Fruit fly (Drosophila melanogaster) whole organism, embryonic: ENCODE data around the gene Pgd.

Source experiments
- Bgb ChIP-seq: fragments of 200-800 bp; sonication (Bioruptor generic); IDR thresholded peaks from 2 replicates; pipeline ENCODE4 v1.3.6; 2022; ENCODE audit warnings: missing biosample characterization, missing genetic modification characterization; ENCODE audit not compliant: partially characterized antibody
- Blimp-1 ChIP-seq: fragments of 200-800 bp; sonication (Bioruptor generic); optimal IDR thresholded peaks from 3 replicates; lab custom pipeline; 2018; ENCODE audit warnings: missing biosample characterization, missing genetic modification characterization, mild to moderate bottlenecking, moderate library complexity, missing genetic modification reagents
- C15 ChIP-seq: fragments of 200-800 bp; sonication (Bioruptor generic); IDR thresholded peaks from 3 replicates; pipeline ENCODE4 v1.3.6; 2022; ENCODE audit warnings: missing biosample characterization, missing genetic modification characterization
- CG10959 ChIP-seq: fragments of 200-800 bp; sonication (Bioruptor generic); IDR thresholded peaks from 2 replicates; pipeline ENCODE4 v1.3.6; 2022; ENCODE audit warnings: missing biosample characterization, missing genetic modification characterization
- CG11696 ChIP-seq: fragments of 200-800 bp; sonication (Bioruptor generic); IDR thresholded peaks from 2 replicates; pipeline ENCODE4 v1.3.6; 2022; ENCODE audit warnings: missing biosample characterization, missing genetic modification characterization
- CG1603 ChIP-seq: fragments of 200-800 bp; sonication (Bioruptor generic); optimal IDR thresholded peaks from 2 replicates; lab custom pipeline; 2019; ENCODE audit warnings: missing biosample characterization, mild to moderate bottlenecking, missing genetic modification characterization, moderate library complexity
- CG1647 ChIP-seq: fragments of 200-800 bp; sonication (Bioruptor generic); optimal IDR thresholded peaks from 3 replicates; lab custom pipeline; 2016; ENCODE audit warnings: missing biosample characterization, missing genetic modification characterization
- CG17802 ChIP-seq: fragments of 200-800 bp; sonication (Bioruptor generic); optimal IDR thresholded peaks from 2 replicates; lab custom pipeline; 2018; ENCODE audit warnings: missing biosample characterization, mild to moderate bottlenecking, missing genetic modification characterization, moderate library complexity
- CG18262 ChIP-seq: fragments of 200-800 bp; optimal IDR thresholded peaks from 3 replicates; lab custom pipeline; 2019; ENCODE audit warnings: missing biosample characterization, mild to moderate bottlenecking, missing genetic modification characterization, moderate library complexity
- CG30403 ChIP-seq: fragments of 200-800 bp; sonication (Bioruptor generic); optimal IDR thresholded peaks from 3 replicates; lab custom pipeline; 2016; ENCODE audit warnings: missing biosample characterization, missing genetic modification characterization
- CG3407 ChIP-seq: fragments of 200-800 bp; sonication (Bioruptor generic); optimal IDR thresholded peaks from 2 replicates; lab custom pipeline; 2018; ENCODE audit warnings: missing biosample characterization, mild to moderate bottlenecking, missing genetic modification characterization
- CG3847 ChIP-seq: fragments of 200-800 bp; sonication (Bioruptor generic); IDR thresholded peaks from 2 replicates; pipeline ENCODE4 v1.3.6; 2022; ENCODE audit warnings: missing biosample characterization, missing genetic modification characterization
- CG4707 ChIP-seq: fragments of 200-800 bp; sonication (Bioruptor generic); optimal IDR thresholded peaks from 2 replicates; lab custom pipeline; 2018; ENCODE audit warnings: missing biosample characterization, mild to moderate bottlenecking, missing genetic modification characterization, moderate library complexity
- CG4820 ChIP-seq: fragments of 200-800 bp; sonication (Bioruptor generic); optimal IDR thresholded peaks from 3 replicates; lab custom pipeline; 2016; ENCODE audit warnings: missing biosample characterization, missing genetic modification characterization
- CG6689 ChIP-seq: fragments of 200-800 bp; sonication (Bioruptor generic); IDR thresholded peaks from 2 replicates; pipeline ENCODE4 v1.3.6; 2022; ENCODE audit warnings: missing biosample characterization, missing genetic modification characterization
- CG7556 ChIP-seq: fragments of 200-800 bp; sonication (Bioruptor generic); optimal IDR thresholded peaks from 2 replicates; lab custom pipeline; 2017; ENCODE audit warnings: missing biosample characterization, mild to moderate bottlenecking, missing genetic modification characterization
- CG7839 ChIP-seq: fragments of 200-800 bp; sonication (Bioruptor generic); optimal IDR thresholded peaks from 3 replicates; lab custom pipeline; 2018; ENCODE audit warnings: missing biosample characterization, mild to moderate bottlenecking, missing genetic modification characterization, moderate library complexity
- CG9215 ChIP-seq: fragments of 200-800 bp; sonication (Bioruptor generic); IDR thresholded peaks from 2 replicates; pipeline ENCODE4 v1.3.6; 2022; ENCODE audit warnings: missing biosample characterization, missing genetic modification characterization
- CG9797 ChIP-seq: fragments of 200-800 bp; sonication (Bioruptor generic); optimal IDR thresholded peaks from 3 replicates; lab custom pipeline; 2018; ENCODE audit warnings: missing biosample characterization, mild to moderate bottlenecking, missing genetic modification characterization
- CHES-1-like ChIP-seq: fragments of 200-800 bp; sonication (Bioruptor generic); optimal IDR thresholded peaks from 2 replicates; lab custom pipeline; 2016; ENCODE audit warnings: missing biosample characterization, missing genetic modification characterization
- Dbx ChIP-seq: fragments of 200-800 bp; sonication (Bioruptor generic); IDR thresholded peaks from 3 replicates; pipeline ENCODE4 v1.3.6; 2022; ENCODE audit warnings: missing biosample characterization, missing genetic modification characterization
- Dek ChIP-seq: fragments of 200-800 bp; sonication (Bioruptor generic); optimal IDR thresholded peaks from 3 replicates; lab custom pipeline; 2019; ENCODE audit warnings: missing biosample characterization, mild to moderate bottlenecking, missing genetic modification characterization, moderate library complexity
- E2f1 ChIP-seq: fragments of 200-800 bp; sonication (Bioruptor generic); IDR thresholded peaks from 2 replicates; pipeline ENCODE4 v1.3.6; 2022; ENCODE audit warnings: missing biosample characterization, missing genetic modification characterization
- Fer1 ChIP-seq: fragments of 200-800 bp; sonication (Bioruptor generic); optimal IDR thresholded peaks from 2 replicates; lab custom pipeline; 2017; ENCODE audit warnings: missing biosample characterization, mild to moderate bottlenecking, missing genetic modification characterization
- NfI ChIP-seq: fragments of 200-800 bp; sonication (Bioruptor generic); optimal IDR thresholded peaks from 3 replicates; lab custom pipeline; 2018; ENCODE audit warnings: missing biosample characterization, mild to moderate bottlenecking, missing genetic modification characterization, moderate library complexity
- Sox100B ChIP-seq: fragments of 200-800 bp; sonication (Bioruptor generic); optimal IDR thresholded peaks from 3 replicates; lab custom pipeline; 2018; ENCODE audit warnings: missing biosample characterization, mild to moderate bottlenecking, missing genetic modification characterization
- Tbp ChIP-seq: fragments of >200 bp; optimal IDR thresholded peaks from 2 replicates; lab custom pipeline; 2018; ENCODE audit warnings: missing biosample characterization, missing genetic modification characterization
- ab ChIP-seq: fragments of 200-800 bp; sonication (Bioruptor generic); optimal IDR thresholded peaks from 2 replicates; lab custom pipeline; 2016; ENCODE audit warnings: missing biosample characterization, missing genetic modification characterization
- ash1 ChIP-seq: fragments of 200-800 bp; sonication (Bioruptor generic); optimal IDR thresholded peaks from 2 replicates; lab custom pipeline; 2018; ENCODE audit warnings: missing biosample characterization, mild to moderate bottlenecking, missing genetic modification characterization
- br ChIP-seq: fragments of >200 bp; optimal IDR thresholded peaks from 2 replicates; lab custom pipeline; 2017
- bsh ChIP-seq, 2 experiments: fragments of 200-800 bp; sonication (Bioruptor generic); optimal IDR thresholded peaks; 2 replicates each; lab custom pipeline; 2017 to 2018; ENCODE audit warnings: mild to moderate bottlenecking in 2 of 2, missing biosample characterization in 2 of 2, missing genetic modification characterization in 2 of 2, moderate library complexity in 1 of 2
- disco-r ChIP-seq: fragments of 200-800 bp; sonication (Bioruptor generic); optimal IDR thresholded peaks from 2 replicates; lab custom pipeline; 2016; ENCODE audit warnings: missing biosample characterization, missing genetic modification characterization
- dmrt99B ChIP-seq: fragments of 200-800 bp; sonication (Bioruptor generic); optimal IDR thresholded peaks from 2 replicates; lab custom pipeline; 2018; ENCODE audit warnings: missing biosample characterization, mild to moderate bottlenecking, missing genetic modification characterization, moderate library complexity
- dysf ChIP-seq: fragments of 200-800 bp; sonication (Bioruptor generic); IDR thresholded peaks from 3 replicates; pipeline ENCODE4 v1.3.6; 2022; ENCODE audit warnings: missing biosample characterization, missing genetic modification characterization
- emc ChIP-seq: fragments of 200-800 bp; sonication (Bioruptor generic); optimal IDR thresholded peaks from 2 replicates; lab custom pipeline; 2016; ENCODE audit warnings: missing biosample characterization, missing genetic modification characterization
- esg ChIP-seq: fragments of 200-800 bp; sonication (Bioruptor generic); conservative IDR thresholded peaks from 2 replicates; pipeline ENCODE4 v1.3.6; 2022; ENCODE audit warnings: missing biosample characterization, missing genetic modification characterization
- exex ChIP-seq: fragments of 200-800 bp; sonication (Bioruptor generic); optimal IDR thresholded peaks from 4 replicates; lab custom pipeline; 2018; ENCODE audit warnings: missing biosample characterization, mild to moderate bottlenecking, missing genetic modification characterization, moderate library complexity
- gcm2 ChIP-seq: fragments of 200-800 bp; sonication (Bioruptor generic); optimal IDR thresholded peaks from 2 replicates; lab custom pipeline; 2016; ENCODE audit warnings: missing biosample characterization, missing genetic modification characterization
- onecut ChIP-seq: fragments of 200-800 bp; sonication (Bioruptor generic); IDR thresholded peaks from 2 replicates; pipeline ENCODE4 v1.3.6; 2022; ENCODE audit warnings: missing biosample characterization, missing genetic modification characterization
- prd ChIP-seq, 3 experiments: fragments of >200 bp in 2 of 3; fragments of 200-800 bp in 1 of 3; sonication (Bioruptor generic) in 1 of 3; optimal IDR thresholded peaks in 2 of 3; IDR thresholded peaks in 1 of 3; 2 replicates in 2 of 3; 3 replicates in 1 of 3; pipeline versions ENCODE4 v1.3.6 to Lab custom; 2017 to 2022; ENCODE audit warnings: missing biosample characterization in 1 of 3, missing genetic modification characterization in 1 of 3
- pum ChIP-seq: fragments of 200-800 bp; sonication (Bioruptor generic); optimal IDR thresholded peaks from 2 replicates; lab custom pipeline; 2016; ENCODE audit warnings: missing biosample characterization, missing genetic modification characterization
- row ChIP-seq: fragments of 200-800 bp; sonication (Bioruptor generic); IDR thresholded peaks from 3 replicates; pipeline ENCODE4 v1.3.6; 2022; ENCODE audit warnings: missing biosample characterization, missing genetic modification characterization
- slou ChIP-seq: fragments of 200-800 bp; sonication (Bioruptor generic); optimal IDR thresholded peaks from 3 replicates; lab custom pipeline; 2016; ENCODE audit warnings: missing biosample characterization, missing genetic modification characterization
- sqz ChIP-seq: fragments of 200-800 bp; sonication (Bioruptor generic); optimal IDR thresholded peaks from 3 replicates; lab custom pipeline; 2018; ENCODE audit warnings: missing biosample characterization, mild to moderate bottlenecking, missing genetic modification characterization
- ssp ChIP-seq: fragments of 200-800 bp; sonication (Bioruptor generic); IDR thresholded peaks from 2 replicates; pipeline ENCODE4 v1.3.6; 2022; ENCODE audit warnings: missing biosample characterization, missing genetic modification characterization
- stc ChIP-seq: fragments of 200-800 bp; sonication (Bioruptor generic); IDR thresholded peaks from 2 replicates; pipeline ENCODE4 v1.3.6; 2022; ENCODE audit warnings: missing biosample characterization, missing genetic modification characterization
- stwl ChIP-seq: fragments of 200-800 bp; sonication (Bioruptor generic); optimal IDR thresholded peaks from 3 replicates; lab custom pipeline; 2018; ENCODE audit warnings: missing biosample characterization, mild to moderate bottlenecking, missing genetic modification characterization, moderate library complexity
- vvl ChIP-seq: fragments of 200-800 bp; sonication (Bioruptor generic); IDR thresholded peaks from 2 replicates; pipeline ENCODE4 v1.3.6; 2022; ENCODE audit warnings: missing biosample characterization, missing genetic modification characterization
- zfh1 ChIP-seq: fragments of 200-800 bp; sonication (Bioruptor generic); IDR thresholded peaks from 3 replicates; pipeline ENCODE4 v1.3.6; 2022; ENCODE audit warnings: missing biosample characterization, missing genetic modification characterization

Gene Pgd

dm6 chrX:2121716-2122601, 23.0 kb upstream of the Pgd start (continued):
- TF ChIP-seq Fer1 (GFP tag; lab: Kevin White, UChicago) (no peak), CG4707 (GFP tag; lab: Kevin White, UChicago) (no peak), emc (GFP tag; lab: Kevin White, UChicago) (no peak), CG10959 (no peak), prd (optimal IDR thresholded peaks at IDR 0.05; lab: Kevin White, UChicago) (no peak), prd (GFP tag; IDR thresholded peaks at IDR 0.05; lab: Robert Waterston, UW) (peak; percentile 41; the same call in 2 of the 3 replicates), NfI (GFP tag; lab: Kevin White, UChicago) (no peak), CG3407 (peak; percentile 3), CG30403 (GFP tag; lab: Kevin White, UChicago) (peak; percentile 18), gcm2 (GFP tag; lab: Kevin White, UChicago) (no peak), zfh1 (peak; percentile 36; the same call in 1 of the 3 replicates), slou (GFP tag; lab: Kevin White, UChicago) (no peak), Bgb (GFP tag; lab: Robert Waterston, UW) (no peak), ssp (GFP tag; lab: Robert Waterston, UW) (no peak), vvl (GFP tag; lab: Robert Waterston, UW) (peak; percentile 63; the same call in 1 of the 2 replicates), Tbp (GFP tag; lab: Kevin White, UChicago) (no peak), Dbx (no peak), CG1603 (tag; lab: Kevin White, UChicago) (peak; percentile 70), disco-r (GFP tag; lab: Kevin White, UChicago) (no peak), CG7556 (GFP tag; lab: Kevin White, UChicago) (peak; percentile 39), br (lab: Kevin White, UChicago) (no peak), ab (no peak), CG7839 (tag; lab: Kevin White, UChicago) (peak; percentile 53), CG18262 (tag; lab: Kevin White, UChicago) (peak; percentile 67), pum (GFP tag; lab: Kevin White, UChicago) (peak; percentile 40), exex (tag; lab: Kevin White, UChicago) (no peak), stc (GFP tag; lab: Robert Waterston, UW) (no peak), Blimp-1 (GFP tag; lab: Kevin White, UChicago) (peak; percentile 75), bsh (GFP tag; optimal IDR thresholded peaks at IDR 0.05; lab: Kevin White, UChicago) (peak; percentile 23 to 61), esg (0 out of 2 replicates have a peak, but pooled peaks have one; percentile 6), CHES-1-like (no peak), CG1647 (GFP tag; lab: Kevin White, UChicago) (no peak), sqz (GFP tag; lab: Kevin White, UChicago) (no peak), Dek (tag; lab: Kevin White, UChicago) (peak; percentile 6), CG3847 (GFP tag; lab: Robert Waterston, UW) (no peak), Sox100B (GFP tag; lab: Kevin White, UChicago) (no peak), C15 (GFP tag; lab: Robert Waterston, UW) (no peak), dysf (GFP tag; lab: Robert Waterston, UW) (0 out of 3 replicates have a peak, but pooled peaks have one; percentile 27), CG11696 (no peak), CG17802 (no peak), stwl (tag; lab: Kevin White, UChicago) (no peak), row (GFP tag; lab: Robert Waterston, UW) (peak; percentile 63), CG6689 (GFP tag; lab: Robert Waterston, UW) (peak; percentile 54), CG9797 (GFP tag; lab: Kevin White, UChicago) (no peak), dmrt99B (tag; lab: Kevin White, UChicago) (no peak), CG4820 (peak; percentile 38), onecut (GFP tag; lab: Robert Waterston, UW) (peak; percentile 6; the same call in 1 of the 2 replicates), ash1 (GFP tag; lab: Kevin White, UChicago) (no peak), CG9215 (GFP tag; lab: Robert Waterston, UW) (no peak), E2f1 (GFP tag; lab: Robert Waterston, UW) (no peak)
